Worm (Caenorhabditis elegans): Measurements from ENCODE around the gene mrps-5.

mrps-5 gene

DNA sequence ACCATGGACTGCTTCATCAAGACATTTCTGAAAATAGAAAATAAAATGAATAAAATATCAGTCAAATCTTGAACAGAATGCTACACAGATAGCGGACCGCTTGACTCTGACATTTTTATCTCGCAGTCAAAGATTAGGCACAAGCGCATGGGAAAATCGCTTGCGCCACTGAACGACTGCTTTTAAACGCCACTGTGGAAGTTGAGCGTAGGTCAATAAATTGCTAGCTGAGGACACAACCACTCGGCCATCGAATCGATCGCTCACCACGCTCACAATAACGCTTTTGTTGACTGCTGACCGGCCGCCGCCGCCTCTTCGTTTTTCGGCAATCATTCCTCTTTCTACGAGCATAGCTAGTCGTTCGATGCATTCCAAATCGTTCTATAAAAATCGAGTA lies 33.5 kb downstream of the mrps-5 start (continued):
- TF ChIP-seq repo-1 (tag; optimal IDR thresholded peaks at IDR 0.05) (peak; percentile 73), attf-6 (GFP tag; IDR thresholded peaks at IDR 0.05) (no peak), D2030.7 (GFP tag; IDR thresholded peaks at IDR 0.05) (peak; percentile 35; the same call in 1 of the 2 replicates), hlh-12 (tag; optimal IDR thresholded peaks at IDR 0.05) (peak; percentile 52), ceh-27 (GFP tag; optimal IDR thresholded peaks at IDR 0.05) (peak; percentile 22), sptf-2 (GFP tag; optimal IDR thresholded peaks at IDR 0.05) (no peak), mes-4 (tag; optimal IDR thresholded peaks at IDR 0.05) (peak; percentile 52), dpl-1 (GFP tag; optimal IDR thresholded peaks at IDR 0.05) (no peak), tbx-9 (tag; optimal IDR thresholded peaks at IDR 0.05; ENCODE audit: borderline replicate concordance) (no peak), T07F8.4 (tag; optimal IDR thresholded peaks at IDR 0.05) (peak; percentile 56), Y67H2A.10 (GFP tag; conservative IDR thresholded peaks at IDR 0.05) (no peak), athp-1 (tag; optimal IDR thresholded peaks at IDR 0.05) (peak; percentile 70), xnd-1 (tag; optimal IDR thresholded peaks at IDR 0.05) (no peak), akir-1 (GFP tag; optimal IDR thresholded peaks at IDR 0.05) (no peak), lin-26 (GFP tag; IDR thresholded peaks at IDR 0.05) (peak; percentile 86), snpc-4 (GFP tag; optimal IDR thresholded peaks at IDR 0.05) (peak; percentile 40), snpc-4 (tag; optimal IDR thresholded peaks at IDR 0.05) (peak in 3 of 4 experiments; percentile 16 to 62 (median 59)), aptf-2 (GFP tag; conservative IDR thresholded peaks at IDR 0.05) (no peak), attf-5 (GFP tag; optimal IDR thresholded peaks at IDR 0.05) (peak; percentile 25), ztf-18 (tag; optimal IDR thresholded peaks at IDR 0.05) (peak; percentile 71), lsy-27 (tag; optimal IDR thresholded peaks at IDR 0.05; ENCODE audit: borderline replicate concordance, insufficient read depth) (no peak), F49E8.2 (tag; optimal IDR thresholded peaks at IDR 0.05; ENCODE audit: insufficient read depth) (peak; percentile 45), F57A8.1 (GFP tag; optimal IDR thresholded peaks at IDR 0.05) (no peak), T26A5.8 (tag; optimal IDR thresholded peaks at IDR 0.05) (no peak), nhr-90 (tag; optimal IDR thresholded peaks at IDR 0.05) (peak; percentile 90), nhr-80 (tag; optimal IDR thresholded peaks at IDR 0.05) (peak; percentile 44), ZK185.1 (tag; optimal IDR thresholded peaks at IDR 0.05; ENCODE audit: poor library complexity, severe bottlenecking) (peak; percentile 84), nhr-179 (tag; optimal IDR thresholded peaks at IDR 0.05) (peak; percentile 28), lsl-1 (GFP tag; optimal IDR thresholded peaks at IDR 0.05) (peak; percentile 27), tlf-1 (GFP tag; optimal IDR thresholded peaks at IDR 0.05) (no peak)

DNA sequence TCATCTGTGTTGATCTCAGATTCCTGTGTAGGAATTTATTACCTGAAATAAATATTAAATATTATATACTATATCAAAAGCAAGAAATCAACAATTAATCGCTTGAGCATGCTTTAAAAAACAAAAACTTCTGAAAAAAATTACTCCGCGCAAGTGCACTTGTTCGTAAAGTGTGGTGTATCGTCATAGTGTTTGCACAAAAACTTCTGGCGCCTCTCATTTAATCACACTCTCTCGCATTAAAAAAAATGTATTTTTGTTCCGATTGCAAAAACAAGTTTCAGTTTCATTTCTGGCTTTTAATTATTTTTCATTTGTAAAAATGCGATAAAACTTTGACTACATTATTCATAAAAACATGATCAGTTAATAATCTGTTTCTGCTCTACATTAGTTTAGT lies 35.8 kb downstream of the mrps-5 start, which contains the start of the genes C14C10.10 and ril-2:
Gene C14C10.10 (minus strand): TSS at position 19 of the 400 bp plus-strand sequence.
Gene ril-2 (minus strand): TSS at position 48 of the 400 bp plus-strand sequence.
- peak; percentile 94 for TF ChIP-seq hmg-1.2 (GFP tag; IDR thresholded peaks at IDR 0.05)
- TF ChIP-seq chd-7 (tag; optimal IDR thresholded peaks at IDR 0.05), result no peak

ce11 chrV:12599510-12600242 lies 36.4 kb downstream of the mrps-5 start, which contains the start of gene C14C10.5:
TSS of gene C14C10.5 (plus strand) at chrV:12600192.
- TF ChIP-seq hlh-12 (tag; optimal IDR thresholded peaks at IDR 0.05) (no peak), lin-40 (tag; optimal IDR thresholded peaks at IDR 0.05) (peak; percentile 26), ceh-40 (GFP tag; IDR thresholded peaks at IDR 0.05) (no peak), cebp-1 (GFP tag; IDR thresholded peaks at IDR 0.05) (no peak), cebp-1 (tag; optimal IDR thresholded peaks at IDR 0.05) (peak; percentile 42), snpc-4 (GFP tag; optimal IDR thresholded peaks at IDR 0.05) (no peak), snpc-4 (tag; optimal IDR thresholded peaks at IDR 0.05) (no peak), ztf-18 (tag; optimal IDR thresholded peaks at IDR 0.05) (peak; percentile 88), attf-5 (GFP tag; optimal IDR thresholded peaks at IDR 0.05) (peak; percentile 73), nhr-80 (tag; optimal IDR thresholded peaks at IDR 0.05) (peak; percentile 63), ekl-4 (GFP tag; IDR thresholded peaks at IDR 0.05) (no peak)
